Worm (Caenorhabditis elegans) whole organism, L4 larva: ENCODE measurements around the gene acl-1.

ENCODE experiments used
- F10B5.3 ChIP-seq: sonication (generic microtip); optimal IDR thresholded peaks from 2 replicates; lab custom pipeline; 2016; ENCODE audit warnings: mild to moderate bottlenecking, missing genetic modification characterization, missing compliant biosample characterization
- F26F4.8 ChIP-seq: fragments of 200-800 bp; sonication (Bioruptor generic); conservative IDR thresholded peaks from 2 replicates; pipeline ENCODE4 v1.3.6; 2022; ENCODE audit warnings: missing genetic modification characterization, missing compliant biosample characterization
- F44E2.7 ChIP-seq: fragments of 200-800 bp; sonication (Bioruptor generic); IDR thresholded peaks from 2 replicates; pipeline ENCODE4 v2.1.2; 2022; ENCODE audit warnings: missing genetic modification characterization, missing compliant biosample characterization
- R02D3.7 ChIP-seq: fragments of 150-350 bp; sonication (generic microtip); optimal IDR thresholded peaks from 3 replicates; lab custom pipeline; 2014; ENCODE audit warnings: missing biosample characterization, missing genetic modification characterization
- Y48G9A.11 ChIP-seq: fragments of 200-800 bp; sonication (Bioruptor generic); IDR thresholded peaks from 2 replicates; pipeline ENCODE4 v1.3.6; 2022; ENCODE audit warnings: missing genetic modification reagents, missing genetic modification characterization, missing compliant biosample characterization
- Y75B8A.6 ChIP-seq: fragments of 200-800 bp; sonication (Bioruptor generic); IDR thresholded peaks from 2 replicates; pipeline ENCODE4 v1.3.6; 2022; ENCODE audit warnings: missing genetic modification reagents, missing genetic modification characterization, missing compliant biosample characterization
- ZK337.2 ChIP-seq: fragments of 200-800 bp; sonication (Bioruptor generic); IDR thresholded peaks from 2 replicates; pipeline ENCODE4 v1.3.6; 2022; ENCODE audit warnings: missing genetic modification reagents, missing genetic modification characterization, missing compliant biosample characterization
- aha-1 ChIP-seq: fragments of 150-350 bp; peaks from one replicate; lab custom pipeline; 2014; ENCODE audit warnings: missing biosample characterization, missing genetic modification characterization
- attf-4 ChIP-seq: sonication (generic microtip); optimal IDR thresholded peaks from 3 replicates; lab custom pipeline; 2017; ENCODE audit warnings: missing biosample characterization, missing genetic modification characterization
- ceh-28 ChIP-seq: fragments of 150-350 bp; optimal IDR thresholded peaks from 2 replicates; lab custom pipeline; 2014; ENCODE audit warnings: missing biosample characterization, missing genetic modification reagents, missing genetic modification characterization
- ceh-62 ChIP-seq: sonication (generic microtip); optimal IDR thresholded peaks from 2 replicates; lab custom pipeline; 2017; ENCODE audit warnings: missing biosample characterization, missing genetic modification characterization
- ces-1 ChIP-seq: fragments of 150-350 bp; sonication (generic microtip); optimal IDR thresholded peaks from 4 replicates; lab custom pipeline; 2014; ENCODE audit warnings: missing biosample characterization, missing genetic modification reagents, missing genetic modification characterization
- ctbp-1 ChIP-seq: fragments of 200-800 bp; sonication (Bioruptor generic); IDR thresholded peaks from 2 replicates; pipeline ENCODE4 v1.3.6; 2022; ENCODE audit warnings: missing genetic modification reagents, missing genetic modification characterization, missing compliant biosample characterization
- daf-12 ChIP-seq: fragments of 150-350 bp; optimal IDR thresholded peaks from 2 replicates; lab custom pipeline; 2014; ENCODE audit warnings: missing biosample characterization, missing genetic modification reagents, missing genetic modification characterization
- daf-19 ChIP-seq: fragments of 200-800 bp; sonication (Bioruptor generic); conservative IDR thresholded peaks from 2 replicates; pipeline ENCODE4 v1.3.6; 2022; ENCODE audit warnings: missing genetic modification characterization, missing compliant biosample characterization
- dmd-8 ChIP-seq: fragments of 200-800 bp; sonication (Bioruptor generic); IDR thresholded peaks from 2 replicates; pipeline ENCODE4 v1.3.6; 2022; ENCODE audit warnings: missing genetic modification characterization, missing compliant biosample characterization
- dpl-1 ChIP-seq: fragments of 150-350 bp; optimal IDR thresholded peaks from 2 replicates; lab custom pipeline; 2014; ENCODE audit warnings: missing biosample characterization, missing genetic modification reagents, missing genetic modification characterization
- egl-43 ChIP-seq: fragments of 200-800 bp; sonication (Bioruptor generic); IDR thresholded peaks from 2 replicates; pipeline ENCODE4 v1.3.6; 2022; ENCODE audit warnings: missing genetic modification reagents, missing genetic modification characterization, missing compliant biosample characterization
- fkh-10 ChIP-seq: fragments of 150-350 bp; optimal IDR thresholded peaks from 2 replicates; lab custom pipeline; 2014; ENCODE audit warnings: missing biosample characterization, missing genetic modification reagents, missing genetic modification characterization
- gei-8 ChIP-seq: fragments of 200-800 bp; sonication (Bioruptor generic); optimal IDR thresholded peaks from 2 replicates; lab custom pipeline; 2018; ENCODE audit warnings: mild to moderate bottlenecking, missing genetic modification characterization, missing compliant biosample characterization
- lir-3 ChIP-seq: sonication (generic microtip); optimal IDR thresholded peaks from 2 replicates; lab custom pipeline; 2016; ENCODE audit warnings: mild to moderate bottlenecking, missing genetic modification characterization, missing compliant biosample characterization
- mdt-29 ChIP-seq: fragments of 200-800 bp; sonication (Bioruptor generic); IDR thresholded peaks from 2 replicates; pipeline ENCODE4 v1.3.6; 2022; ENCODE audit warnings: missing genetic modification reagents, missing genetic modification characterization, missing compliant biosample characterization
- mep-1 ChIP-seq: fragments of 150-350 bp; sonication (generic microtip); optimal IDR thresholded peaks from 3 replicates; lab custom pipeline; 2014; ENCODE audit warnings: missing biosample characterization, missing genetic modification characterization
- mes-2 ChIP-seq: sonication (generic microtip); optimal IDR thresholded peaks from 2 replicates; lab custom pipeline; 2016; ENCODE audit warnings: missing genotype, mild to moderate bottlenecking, missing genetic modification characterization, missing compliant biosample characterization; ENCODE audit not compliant: poor library complexity, severe bottlenecking
- mxl-2 ChIP-seq: fragments of 200-800 bp; sonication (Bioruptor generic); conservative IDR thresholded peaks from 2 replicates; pipeline ENCODE4 v1.3.6; 2022; ENCODE audit warnings: missing genetic modification reagents, missing genetic modification characterization, missing compliant biosample characterization
- mxl-3 ChIP-seq: fragments of 200-800 bp; sonication (Bioruptor generic); optimal IDR thresholded peaks from 2 replicates; lab custom pipeline; 2018; ENCODE audit warnings: mild to moderate bottlenecking, missing genetic modification characterization, missing compliant biosample characterization
- nhr-102 ChIP-seq: sonication (generic microtip); optimal IDR thresholded peaks from 2 replicates; lab custom pipeline; 2016; ENCODE audit warnings: mild to moderate bottlenecking, missing genetic modification characterization, moderate library complexity, missing compliant biosample characterization
- nhr-237 ChIP-seq: sonication (generic microtip); optimal IDR thresholded peaks from 2 replicates; lab custom pipeline; 2017; ENCODE audit warnings: missing biosample characterization, missing genetic modification characterization
- nhr-42 ChIP-seq: fragments of 200-800 bp; sonication (Bioruptor generic); IDR thresholded peaks from 2 replicates; pipeline ENCODE4 v1.3.6; 2022; ENCODE audit warnings: missing genetic modification characterization, missing compliant biosample characterization
- nhr-48 ChIP-seq: sonication (generic microtip); optimal IDR thresholded peaks from 2 replicates; lab custom pipeline; 2016; ENCODE audit warnings: mild to moderate bottlenecking, missing genetic modification characterization, missing compliant biosample characterization
- nhr-6 ChIP-seq: fragments of 150-350 bp; optimal IDR thresholded peaks from 2 replicates; lab custom pipeline; 2014; ENCODE audit warnings: missing biosample characterization, missing genetic modification characterization
- nhr-77 ChIP-seq: fragments of 150-350 bp; optimal IDR thresholded peaks from 2 replicates; lab custom pipeline; 2014; ENCODE audit warnings: missing biosample characterization, missing genetic modification characterization
- pha-4 ChIP-seq, 2 experiments: fragments of 150-350 bp in 1 of 2; fragments of 200-800 bp in 1 of 2; sonication (Bioruptor generic) in 1 of 2; IDR thresholded peaks in 1 of 2; optimal IDR thresholded peaks in 1 of 2; 2 replicates each; pipeline versions ENCODE4 v1.3.6 to Lab custom; 2014 to 2022; ENCODE audit warnings: missing genetic modification characterization in 2 of 2, missing genetic modification reagents in 2 of 2, missing biosample characterization in 1 of 2, missing compliant biosample characterization in 1 of 2
- php-3 ChIP-seq: fragments of 200-800 bp; sonication (Bioruptor generic); IDR thresholded peaks from 2 replicates; pipeline ENCODE4 v1.3.6; 2022; ENCODE audit warnings: missing genetic modification reagents, missing genetic modification characterization, missing compliant biosample characterization
- pqm-1 ChIP-seq: sonication (generic microtip); optimal IDR thresholded peaks from 2 replicates; lab custom pipeline; 2017; ENCODE audit warnings: missing biosample characterization, missing genetic modification characterization
- set-16 ChIP-seq: fragments of 200-800 bp; sonication (Bioruptor generic); IDR thresholded peaks from 2 replicates; pipeline ENCODE4 v1.3.6; 2022; ENCODE audit warnings: missing genetic modification reagents, missing genetic modification characterization, missing compliant biosample characterization
- skn-1 ChIP-seq: fragments of 150-350 bp; optimal IDR thresholded peaks from 2 replicates; lab custom pipeline; 2014; ENCODE audit warnings: missing biosample characterization, missing genetic modification characterization
- unc-62 ChIP-seq, 3 experiments: fragments of 150-350 bp in 1 of 3; sonication (generic microtip); optimal IDR thresholded peaks in 2 of 3; peaks in 1 of 3; 1 replicate in 1 of 3; 2 replicates in 2 of 3; lab custom pipeline; 2014 to 2017; ENCODE audit warnings: missing biosample characterization in 3 of 3, missing genetic modification characterization in 3 of 3, missing genetic modification reagents in 3 of 3, missing genotype in 1 of 3
- vab-7 ChIP-seq: fragments of 200-800 bp; sonication (Bioruptor generic); IDR thresholded peaks from 2 replicates; pipeline ENCODE4 v1.3.6; 2022; ENCODE audit warnings: missing genetic modification reagents, missing genetic modification characterization, missing compliant biosample characterization
- zag-1 ChIP-seq: fragments of 150-350 bp; optimal IDR thresholded peaks from 2 replicates; lab custom pipeline; 2014; ENCODE audit warnings: missing biosample characterization, missing genetic modification characterization
- zfp-2 ChIP-seq: sonication (generic microtip); optimal IDR thresholded peaks from 2 replicates; lab custom pipeline; 2016; ENCODE audit warnings: mild to moderate bottlenecking, missing genetic modification characterization, missing compliant biosample characterization
- zip-11 ChIP-seq: fragments of 200-800 bp; sonication (Bioruptor generic); IDR thresholded peaks from 2 replicates; pipeline ENCODE4 v1.3.6; 2022; ENCODE audit warnings: missing genetic modification characterization, missing compliant biosample characterization
- ztf-11 ChIP-seq: fragments of 150-350 bp; optimal IDR thresholded peaks from 2 replicates; lab custom pipeline; 2014; ENCODE audit warnings: missing biosample characterization, missing genetic modification characterization

acl-1 gene

DNA sequence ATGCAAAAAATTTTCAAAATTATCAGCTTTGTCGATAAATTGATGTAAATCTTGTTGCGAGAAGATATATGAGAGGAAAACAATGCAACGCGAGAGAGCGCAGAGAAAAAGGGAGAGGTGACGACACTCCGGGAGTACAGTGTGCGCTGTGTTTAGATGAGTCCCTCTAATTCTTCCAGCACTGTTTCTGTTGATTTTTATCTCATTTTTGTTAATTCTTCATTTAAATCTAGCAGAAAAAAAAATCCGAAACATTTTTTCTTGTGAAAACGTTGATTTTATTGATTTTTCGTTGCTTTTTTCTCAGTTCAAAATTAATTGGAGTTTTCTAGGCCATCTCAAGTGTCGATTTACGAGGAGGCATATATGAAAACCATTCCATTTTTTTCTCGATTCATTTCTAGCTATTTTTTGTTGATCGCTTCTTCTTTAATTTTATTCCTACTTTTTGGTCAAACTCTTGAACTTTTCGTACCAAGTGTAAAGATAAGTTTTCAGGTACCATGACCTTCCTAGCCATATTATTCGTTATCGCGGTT lies at the start of gene acl-1 (continued):
- no peak for TF ChIP-seq zip-11
- no peak for TF ChIP-seq zag-1
- TF ChIP-seq php-3: no peak
- TF ChIP-seq gei-8 (GFP tag; lab: Kevin White, UChicago): no peak
- TF ChIP-seq, all 104 proteins: peak for 35

DNA sequence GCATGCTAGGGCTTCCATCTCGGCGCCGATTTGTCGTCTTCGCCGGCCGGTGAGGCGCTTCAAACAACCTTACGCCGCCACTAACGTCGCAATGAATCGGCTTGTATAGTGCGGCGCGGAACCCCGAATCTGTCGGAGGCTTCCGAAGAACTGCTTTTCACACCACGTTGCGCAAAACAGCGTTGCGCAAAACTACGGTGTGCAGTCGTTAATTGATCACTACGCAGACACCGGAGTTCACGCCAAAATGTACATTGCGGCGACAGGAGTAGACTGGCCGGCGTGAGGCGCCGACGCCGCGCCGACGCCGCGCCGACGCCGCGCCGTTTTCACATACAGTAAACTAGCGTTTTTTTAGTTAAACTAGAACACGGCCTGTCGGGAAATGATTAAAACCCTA lies 47.9 kb upstream of the acl-1 start:
- TF ChIP-seq Y48G9A.11 (GFP tag; lab: Robert Waterston, UW): 0 out of 2 replicates have a peak, but pooled peaks have one; percentile 30
- no peak for TF ChIP-seq pha-4 (GFP tag; IDR thresholded peaks at IDR 0.05; lab: Robert Waterston, UW)
- TF ChIP-seq pha-4 (tag; optimal IDR thresholded peaks at IDR 0.05; lab: Kevin White, UChicago): no peak
- no peak for TF ChIP-seq gei-8 (GFP tag; lab: Kevin White, UChicago)
- TF ChIP-seq set-16 (GFP tag; lab: Robert Waterston, UW): peak; percentile 58
- no peak for TF ChIP-seq ctbp-1 (GFP tag; lab: Robert Waterston, UW)
- no peak for TF ChIP-seq nhr-77 (tag; lab: Kevin White, UChicago)
- TF ChIP-seq mxl-2: no peak
- no peak for TF ChIP-seq mxl-3 (GFP tag; lab: Kevin White, UChicago)
- TF ChIP-seq nhr-102: no peak
- no peak for TF ChIP-seq mes-2

ce11 chrX:15804072-15804471 lies 45.6 kb upstream of the acl-1 start, which contains the start of gene Y7A5A.7:
TSS of gene Y7A5A.7 (minus strand) at chrX:15804172.
- TF ChIP-seq ztf-11 (tag; lab: Kevin White, UChicago): no peak
- TF ChIP-seq daf-12 (tag; lab: Kevin White, UChicago): no peak
- no peak for TF ChIP-seq mep-1
- TF ChIP-seq F44E2.7 (GFP tag; lab: Robert Waterston, UW): no peak
- no peak for TF ChIP-seq pqm-1 (tag; lab: Kevin White, UChicago)
- TF ChIP-seq ces-1 (GFP tag; lab: Kevin White, UChicago): no peak

DNA sequence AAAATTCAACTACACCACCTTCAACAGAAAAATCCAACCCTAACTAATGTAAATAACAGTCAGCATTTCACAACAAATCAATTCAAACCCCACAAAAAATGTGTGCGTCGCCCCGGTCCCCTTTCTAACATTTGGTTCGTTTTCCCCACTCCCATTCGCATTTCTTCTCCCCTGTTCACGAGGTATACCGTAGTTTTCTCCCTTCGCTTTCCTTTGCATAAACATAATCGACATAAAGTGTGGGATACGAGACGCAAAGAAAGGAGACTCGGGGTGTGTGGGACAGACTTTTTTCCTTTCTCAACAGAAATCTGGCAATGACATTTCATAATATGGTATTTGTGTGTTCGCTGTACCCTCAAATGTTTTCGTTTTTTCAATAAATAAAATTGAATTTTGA lies 38.3 kb upstream of the acl-1 start:
- TF ChIP-seq attf-4: no peak

DNA sequence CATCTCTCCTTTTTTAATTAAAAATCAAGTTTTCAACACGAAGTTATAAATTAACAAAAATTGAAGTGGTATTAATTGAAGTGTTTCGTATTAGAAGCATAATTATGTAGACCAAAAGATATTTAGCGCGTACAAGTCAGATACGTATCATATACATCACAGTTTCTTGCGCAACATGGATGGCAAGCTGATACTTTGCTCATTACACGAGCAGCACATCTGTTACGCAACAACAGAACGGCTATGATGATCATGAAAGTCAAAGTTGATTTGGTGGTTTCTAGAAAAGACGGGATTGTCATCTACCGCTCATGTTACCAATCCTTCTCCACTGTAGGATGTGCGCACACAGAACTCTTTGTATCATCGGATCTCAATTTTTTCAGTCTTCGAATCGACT lies 35.1 kb upstream of the acl-1 start:
- TF ChIP-seq mdt-29 (GFP tag; lab: Robert Waterston, UW) (no peak), dmd-8 (GFP tag; lab: Robert Waterston, UW) (no peak), skn-1 (no peak), aha-1 (tag; lab: Kevin White, UChicago) (peak; percentile 75), vab-7 (GFP tag; lab: Robert Waterston, UW) (no peak), nhr-6 (tag; lab: Kevin White, UChicago) (no peak), Y75B8A.6 (GFP tag; lab: Robert Waterston, UW) (no peak), ZK337.2 (GFP tag; lab: Robert Waterston, UW) (no peak), zip-11 (no peak), ctbp-1 (GFP tag; lab: Robert Waterston, UW) (no peak), nhr-237 (tag; lab: Kevin White, UChicago) (no peak), lir-3 (tag; lab: Kevin White, UChicago) (no peak), fkh-10 (GFP tag; lab: Kevin White, UChicago) (no peak), mes-2 (no peak), unc-62 (GFP tag; optimal IDR thresholded peaks at IDR 0.05 in 1 of 2; lab: Kevin White, UChicago) (peak in 1 of 2 experiments; percentile 74), unc-62 (tag; optimal IDR thresholded peaks at IDR 0.05; lab: Kevin White, UChicago) (no peak)

ce11 chrX:15822197-15822596 lies 27.5 kb upstream of the acl-1 start, which contains the start of gene Y7A5A.8:
TSS of gene Y7A5A.8 (plus strand) at chrX:15822497.
- TF ChIP-seq dpl-1 (GFP tag; lab: Kevin White, UChicago) (no peak), lir-3 (tag; lab: Kevin White, UChicago) (no peak), daf-19 (GFP tag; lab: Robert Waterston, UW) (no peak), mdt-29 (GFP tag; lab: Robert Waterston, UW) (no peak), zfp-2 (no peak), R02D3.7 (no peak), F26F4.8 (GFP tag; lab: Robert Waterston, UW) (no peak), nhr-48 (tag; lab: Kevin White, UChicago) (no peak), nhr-42 (no peak), ceh-62 (tag; lab: Kevin White, UChicago) (no peak), F10B5.3 (no peak), ces-1 (GFP tag; lab: Kevin White, UChicago) (no peak), egl-43 (GFP tag; lab: Robert Waterston, UW) (no peak), ceh-28 (no peak), Y75B8A.6 (GFP tag; lab: Robert Waterston, UW) (no peak)
